Fruit fly (Drosophila melanogaster) whole organism, embryonic: ENCODE measurements around the gene Tg.
A peak's percentile ranks its signal among the peaks of the same experiment; 100 is the strongest.

Experiments
- Bdp1 ChIP-seq: fragments of 200-800 bp; sonication (Bioruptor generic); optimal IDR thresholded peaks from 3 replicates; lab custom pipeline; 2016; ENCODE audit warnings: missing biosample characterization, missing genetic modification characterization
- CG10431 ChIP-seq: fragments of 200-800 bp; sonication (Bioruptor generic); optimal IDR thresholded peaks from 3 replicates; lab custom pipeline; 2018; ENCODE audit warnings: missing biosample characterization, mild to moderate bottlenecking, missing genetic modification characterization
- CG11456 ChIP-seq: fragments of 200-800 bp; sonication (Bioruptor generic); IDR thresholded peaks from 3 replicates; pipeline ENCODE4 v1.3.6; 2022; ENCODE audit warnings: missing biosample characterization, missing genetic modification characterization
- CG11695 ChIP-seq: fragments of 200-800 bp; sonication (Bioruptor generic); IDR thresholded peaks from 3 replicates; pipeline ENCODE4 v1.3.6; 2022; ENCODE audit warnings: missing biosample characterization, missing genetic modification characterization
- CG12299 ChIP-seq: fragments of 200-800 bp; sonication (Bioruptor generic); optimal IDR thresholded peaks from 2 replicates; lab custom pipeline; 2018; ENCODE audit warnings: missing biosample characterization, mild to moderate bottlenecking, missing genetic modification characterization
- CG1233 ChIP-seq: fragments of 200-800 bp; sonication (Bioruptor generic); optimal IDR thresholded peaks from 4 replicates; lab custom pipeline; 2018; ENCODE audit warnings: missing biosample characterization, mild to moderate bottlenecking, missing genetic modification characterization
- CG15269 ChIP-seq: fragments of 200-800 bp; sonication (Bioruptor generic); optimal IDR thresholded peaks from 2 replicates; lab custom pipeline; 2018; ENCODE audit warnings: missing biosample characterization, mild to moderate bottlenecking, missing genetic modification characterization, moderate library complexity
- CG15601 ChIP-seq: fragments of 200-800 bp; sonication (Bioruptor generic); optimal IDR thresholded peaks from 3 replicates; lab custom pipeline; 2019; ENCODE audit warnings: missing biosample characterization, mild to moderate bottlenecking, missing genetic modification characterization, moderate library complexity
- CG17568 ChIP-seq: fragments of 200-800 bp; sonication (Bioruptor generic); optimal IDR thresholded peaks from 2 replicates; lab custom pipeline; 2018; ENCODE audit warnings: missing biosample characterization, mild to moderate bottlenecking, missing genetic modification characterization, moderate library complexity
- CG17912 ChIP-seq: fragments of 200-800 bp; sonication (Bioruptor generic); optimal IDR thresholded peaks from 2 replicates; lab custom pipeline; 2018; ENCODE audit warnings: missing biosample characterization, mild to moderate bottlenecking, missing genetic modification characterization
- CG1792 ChIP-seq: fragments of 200-800 bp; sonication (Bioruptor generic); optimal IDR thresholded peaks from 2 replicates; lab custom pipeline; 2016; ENCODE audit warnings: missing biosample characterization, missing genetic modification characterization
- CG2129 ChIP-seq: fragments of 200-800 bp; sonication (Bioruptor generic); IDR thresholded peaks from 2 replicates; pipeline ENCODE4 v1.3.6; 2022; ENCODE audit warnings: missing biosample characterization, missing genetic modification characterization; ENCODE audit not compliant: partially characterized antibody
- CG2678 ChIP-seq: fragments of 200-800 bp; sonication (Bioruptor generic); optimal IDR thresholded peaks from 3 replicates; lab custom pipeline; 2019; ENCODE audit warnings: missing biosample characterization, mild to moderate bottlenecking, missing genetic modification characterization, moderate library complexity
- CG32772 ChIP-seq: fragments of 200-800 bp; sonication (Bioruptor generic); IDR thresholded peaks from 2 replicates; pipeline ENCODE4 v1.3.6; 2022; ENCODE audit warnings: missing biosample characterization, missing genetic modification characterization
- CG3726 ChIP-seq: fragments of 200-800 bp; sonication (Bioruptor generic); IDR thresholded peaks from 3 replicates; pipeline ENCODE4, ENCODE4 v1.3.6; 2022; ENCODE audit warnings: missing biosample characterization, missing genetic modification characterization
- CG6765 ChIP-seq: fragments of 200-800 bp; sonication (Bioruptor generic); optimal IDR thresholded peaks from 3 replicates; lab custom pipeline; 2017; ENCODE audit warnings: missing biosample characterization, mild to moderate bottlenecking, missing genetic modification characterization
- CG9727 ChIP-seq: fragments of 200-800 bp; sonication (Bioruptor generic); optimal IDR thresholded peaks from 3 replicates; lab custom pipeline; 2017; ENCODE audit warnings: missing biosample characterization, mild to moderate bottlenecking, missing genetic modification characterization
- CHES-1-like ChIP-seq: fragments of 200-800 bp; sonication (Bioruptor generic); optimal IDR thresholded peaks from 2 replicates; lab custom pipeline; 2016; ENCODE audit warnings: missing biosample characterization, missing genetic modification characterization
- D19B ChIP-seq: fragments of 200-800 bp; sonication (Bioruptor generic); optimal IDR thresholded peaks from 2 replicates; lab custom pipeline; 2017; ENCODE audit warnings: missing biosample characterization, mild to moderate bottlenecking, missing genetic modification characterization
- E2f1 ChIP-seq: fragments of 200-800 bp; sonication (Bioruptor generic); IDR thresholded peaks from 2 replicates; pipeline ENCODE4 v1.3.6; 2022; ENCODE audit warnings: missing biosample characterization, missing genetic modification characterization
- Ets65A ChIP-seq: fragments of 200-800 bp; sonication (Bioruptor generic); peaks from one replicate; lab custom pipeline; 2016; ENCODE audit warnings: missing biosample characterization, missing genetic modification characterization
- Ets97D ChIP-seq: fragments of 200-800 bp; sonication (Bioruptor generic); optimal IDR thresholded peaks from 3 replicates; lab custom pipeline; 2016; ENCODE audit warnings: missing biosample characterization, missing genetic modification characterization
- HmgZ ChIP-seq: fragments of 200-800 bp; sonication (Bioruptor generic); optimal IDR thresholded peaks from 2 replicates; lab custom pipeline; 2018; ENCODE audit warnings: missing biosample characterization, mild to moderate bottlenecking, missing genetic modification characterization
- NK7.1 ChIP-seq: fragments of 200-800 bp; sonication (Bioruptor generic); optimal IDR thresholded peaks from 3 replicates; lab custom pipeline; 2016; ENCODE audit warnings: missing biosample characterization, missing genetic modification characterization
- Neu2 ChIP-seq: fragments of 200-800 bp; sonication (Bioruptor generic); optimal IDR thresholded peaks from 3 replicates; lab custom pipeline; 2016; ENCODE audit warnings: missing biosample characterization, missing genetic modification characterization, borderline replicate concordance
- Opbp ChIP-seq: fragments of 200-800 bp; sonication (Bioruptor generic); IDR thresholded peaks from 3 replicates; pipeline ENCODE4 v1.3.6; 2022; ENCODE audit warnings: missing biosample characterization, missing genetic modification characterization; ENCODE audit not compliant: partially characterized antibody
- Pdp1 ChIP-seq, 2 experiments: fragments of 200-800 bp; sonication (Bioruptor generic); optimal IDR thresholded peaks; 3 replicates each; lab custom pipeline; 2016; ENCODE audit warnings: missing biosample characterization in 2 of 2, missing genetic modification characterization in 2 of 2, mild to moderate bottlenecking in 1 of 2, moderate library complexity in 1 of 2
- ara ChIP-seq: fragments of 200-800 bp; sonication (Bioruptor generic); IDR thresholded peaks from 2 replicates; pipeline ENCODE4 v1.3.6; 2022; ENCODE audit warnings: missing biosample characterization, missing genetic modification characterization
- bsh ChIP-seq, 2 experiments: fragments of 200-800 bp; sonication (Bioruptor generic); optimal IDR thresholded peaks; 2 replicates each; lab custom pipeline; 2017 to 2018; ENCODE audit warnings: mild to moderate bottlenecking in 2 of 2, missing biosample characterization in 2 of 2, missing genetic modification characterization in 2 of 2, moderate library complexity in 1 of 2
- dimm ChIP-seq: fragments of 200-800 bp; sonication (Bioruptor generic); IDR thresholded peaks from 2 replicates; pipeline ENCODE4 v1.3.6; 2022; ENCODE audit warnings: missing biosample characterization, missing genetic modification characterization
- dysf ChIP-seq: fragments of 200-800 bp; sonication (Bioruptor generic); IDR thresholded peaks from 3 replicates; pipeline ENCODE4 v1.3.6; 2022; ENCODE audit warnings: missing biosample characterization, missing genetic modification characterization
- fd3F ChIP-seq: fragments of 200-800 bp; sonication (Bioruptor generic); optimal IDR thresholded peaks from 2 replicates; lab custom pipeline; 2018; ENCODE audit warnings: missing biosample characterization, mild to moderate bottlenecking, missing genetic modification characterization, moderate library complexity
- gcm2 ChIP-seq: fragments of 200-800 bp; sonication (Bioruptor generic); optimal IDR thresholded peaks from 2 replicates; lab custom pipeline; 2016; ENCODE audit warnings: missing biosample characterization, missing genetic modification characterization
- gem ChIP-seq: fragments of 200-800 bp; sonication (Bioruptor generic); optimal IDR thresholded peaks from 2 replicates; lab custom pipeline; 2019; ENCODE audit warnings: missing biosample characterization, mild to moderate bottlenecking, missing genetic modification characterization, moderate library complexity
- gfzf ChIP-seq: fragments of 200-800 bp; sonication (Bioruptor generic); optimal IDR thresholded peaks from 2 replicates; lab custom pipeline; 2016; ENCODE audit warnings: missing biosample characterization, mild to moderate bottlenecking, missing genetic modification characterization, moderate library complexity
- pb ChIP-seq: fragments of 200-800 bp; sonication (Bioruptor generic); optimal IDR thresholded peaks from 3 replicates; lab custom pipeline; 2016; ENCODE audit warnings: missing biosample characterization, missing genetic modification characterization
- pnt ChIP-seq: fragments of 200-800 bp; sonication (Bioruptor generic); optimal IDR thresholded peaks from 3 replicates; lab custom pipeline; 2016; ENCODE audit warnings: missing biosample characterization, missing genetic modification characterization
- ranshi ChIP-seq: fragments of 200-800 bp; sonication (Bioruptor generic); IDR thresholded peaks from 2 replicates; pipeline ENCODE4 v1.3.6; 2022; ENCODE audit warnings: missing biosample characterization, missing genetic modification characterization
- row ChIP-seq: fragments of 200-800 bp; sonication (Bioruptor generic); IDR thresholded peaks from 3 replicates; pipeline ENCODE4 v1.3.6; 2022; ENCODE audit warnings: missing biosample characterization, missing genetic modification characterization
- run ChIP-seq: fragments of 200-800 bp; sonication (Bioruptor generic); optimal IDR thresholded peaks from 3 replicates; lab custom pipeline; 2018; ENCODE audit warnings: missing biosample characterization, mild to moderate bottlenecking, missing genetic modification characterization
- sens ChIP-seq: fragments of 200-800 bp; sonication (Bioruptor generic); peaks from one replicate; lab custom pipeline; 2016; ENCODE audit warnings: missing biosample characterization, missing genetic modification characterization
- seq ChIP-seq: fragments of 200-800 bp; sonication (Bioruptor generic); IDR thresholded peaks from 2 replicates; pipeline ENCODE4 v1.3.6; 2022; ENCODE audit warnings: missing biosample characterization, missing genetic modification characterization
- sim ChIP-seq: fragments of 200-800 bp; sonication (Bioruptor generic); IDR thresholded peaks from 2 replicates; pipeline ENCODE4 v1.3.6; 2022; ENCODE audit warnings: missing biosample characterization, missing genetic modification characterization
- slou ChIP-seq: fragments of 200-800 bp; sonication (Bioruptor generic); optimal IDR thresholded peaks from 3 replicates; lab custom pipeline; 2016; ENCODE audit warnings: missing biosample characterization, missing genetic modification characterization
- so ChIP-seq: fragments of 200-800 bp; sonication (Bioruptor generic); IDR thresholded peaks from 3 replicates; pipeline ENCODE4 v1.3.6; 2022; ENCODE audit warnings: missing biosample characterization, missing genetic modification characterization
- tna ChIP-seq: fragments of 200-800 bp; sonication (Bioruptor generic); IDR thresholded peaks from 2 replicates; pipeline ENCODE4 v1.3.6; 2022; ENCODE audit warnings: missing biosample characterization, missing genetic modification characterization; ENCODE audit not compliant: partially characterized antibody
- z ChIP-seq: fragments of 200-800 bp; sonication (Bioruptor generic); IDR thresholded peaks from 3 replicates; pipeline ENCODE4 v1.3.6; 2022; ENCODE audit warnings: missing biosample characterization, missing genetic modification characterization
- zfh1 ChIP-seq: fragments of 200-800 bp; sonication (Bioruptor generic); IDR thresholded peaks from 3 replicates; pipeline ENCODE4 v1.3.6; 2022; ENCODE audit warnings: missing biosample characterization, missing genetic modification characterization

Gene Tg

dm6 chr2L:8009283-8010211 is 1.7 kb upstream of the Tg start, which contains the start of gene CG12560 (continued):
- TF ChIP-seq dysf (GFP tag; lab: Robert Waterston, UW) = peak; percentile 39; the same call in 2 of the 3 replicates
- TF ChIP-seq CG15601 (tag; lab: Kevin White, UChicago) = peak; percentile 37
- no peak for TF ChIP-seq CG3726
- TF ChIP-seq CHES-1-like (GFP tag; lab: Kevin White, UChicago) = no peak
- TF ChIP-seq run (tag; lab: Kevin White, UChicago) = no peak
- TF ChIP-seq CG17912 (GFP tag; lab: Kevin White, UChicago) = peak; percentile 20
- peak; percentile 68 for TF ChIP-seq CG32772 (GFP tag; lab: Robert Waterston, UW)
- TF ChIP-seq gcm2 (GFP tag; lab: Kevin White, UChicago) = no peak
- peak; percentile 26; the same call in 1 of the 3 replicates for TF ChIP-seq CG11695
- peak; percentile 45 for TF ChIP-seq CG17568 (GFP tag; lab: Kevin White, UChicago)
- no peak for TF ChIP-seq CG6765 (GFP tag; lab: Kevin White, UChicago)
- TF ChIP-seq gfzf (GFP tag; lab: Kevin White, UChicago) = no peak
- TF ChIP-seq CG1792 (GFP tag; lab: Kevin White, UChicago) = no peak
- TF ChIP-seq so (GFP tag; lab: Robert Waterston, UW) = peak; percentile 71; the same call in 2 of the 3 replicates
- 0 out of 3 replicates have a peak, but pooled peaks have one; percentile 38 for TF ChIP-seq Opbp (GFP tag; lab: Robert Waterston, UW)
- TF ChIP-seq Pdp1 (GFP tag; optimal IDR thresholded peaks at IDR 0.05; lab: Kevin White, UChicago) = peak in 1 of 2 experiments; percentile 8
- 0 out of 3 replicates have a peak, but pooled peaks have one; percentile 14 for TF ChIP-seq zfh1
- TF ChIP-seq bsh (GFP tag; optimal IDR thresholded peaks at IDR 0.05; lab: Kevin White, UChicago) = peak in 1 of 2 experiments; percentile 27
- TF ChIP-seq row (GFP tag; lab: Robert Waterston, UW) = peak; percentile 43; the same call in 1 of the 3 replicates
- TF ChIP-seq dimm (GFP tag; lab: Robert Waterston, UW) = no peak
- TF ChIP-seq D19B (GFP tag; lab: Kevin White, UChicago) = peak; percentile 70
- no peak for TF ChIP-seq CG2129 (GFP tag; lab: Robert Waterston, UW)
- TF ChIP-seq CG10431 (GFP tag; lab: Kevin White, UChicago) = peak; percentile 14
- TF ChIP-seq CG1233 (GFP tag; lab: Kevin White, UChicago) = no peak
- TF ChIP-seq E2f1 (GFP tag; lab: Robert Waterston, UW) = 0 out of 2 replicates have a peak, but pooled peaks have one; percentile 22
- TF ChIP-seq ara (GFP tag; lab: Robert Waterston, UW) = no peak
- TF ChIP-seq Bdp1 = no peak
- peak; percentile 25 for TF ChIP-seq CG2678 (tag; lab: Kevin White, UChicago)
- TF ChIP-seq ranshi = peak; percentile 37; the same call in 1 of the 2 replicates
- TF ChIP-seq pnt (GFP tag; lab: Kevin White, UChicago) = no peak
- TF ChIP-seq gem (tag; lab: Kevin White, UChicago) = peak; percentile 24
- 0 out of 2 replicates have a peak, but pooled peaks have one; percentile 7 for TF ChIP-seq seq (GFP tag; lab: Robert Waterston, UW)
- TF ChIP-seq Ets65A (GFP tag; lab: Kevin White, UChicago) = no peak
- no peak for TF ChIP-seq CG9727
- TF ChIP-seq CG11456 (GFP tag; lab: Robert Waterston, UW) = peak; percentile 47; the same call in 1 of the 3 replicates
- TF ChIP-seq z (GFP tag; lab: Robert Waterston, UW) = no peak
- TF ChIP-seq pb (GFP tag; lab: Kevin White, UChicago) = no peak
- 0 out of 2 replicates have a peak, but pooled peaks have one; percentile 23 for TF ChIP-seq sim (GFP tag; lab: Robert Waterston, UW)
- TF ChIP-seq slou (GFP tag; lab: Kevin White, UChicago) = no peak
- peak; percentile 28 for TF ChIP-seq sens (GFP tag; lab: Kevin White, UChicago)
- no peak for TF ChIP-seq NK7.1
- TF ChIP-seq CG12299 (tag; lab: Kevin White, UChicago) = no peak
- no peak for TF ChIP-seq fd3F
- peak; percentile 40; the same call in 1 of the 2 replicates for TF ChIP-seq tna (GFP tag; lab: Robert Waterston, UW)
- peak; percentile 8 for TF ChIP-seq HmgZ (tag; lab: Kevin White, UChicago)
- no peak for TF ChIP-seq Ets97D (GFP tag; lab: Kevin White, UChicago)
- TF ChIP-seq Neu2 (GFP tag; lab: Kevin White, UChicago) = no peak
- TF ChIP-seq CG15269 (tag; lab: Kevin White, UChicago) = peak; percentile 26
